Fruit fly (Drosophila melanogaster): ENCODE data around the gene CG13484.

CG13484 gene

DNA sequence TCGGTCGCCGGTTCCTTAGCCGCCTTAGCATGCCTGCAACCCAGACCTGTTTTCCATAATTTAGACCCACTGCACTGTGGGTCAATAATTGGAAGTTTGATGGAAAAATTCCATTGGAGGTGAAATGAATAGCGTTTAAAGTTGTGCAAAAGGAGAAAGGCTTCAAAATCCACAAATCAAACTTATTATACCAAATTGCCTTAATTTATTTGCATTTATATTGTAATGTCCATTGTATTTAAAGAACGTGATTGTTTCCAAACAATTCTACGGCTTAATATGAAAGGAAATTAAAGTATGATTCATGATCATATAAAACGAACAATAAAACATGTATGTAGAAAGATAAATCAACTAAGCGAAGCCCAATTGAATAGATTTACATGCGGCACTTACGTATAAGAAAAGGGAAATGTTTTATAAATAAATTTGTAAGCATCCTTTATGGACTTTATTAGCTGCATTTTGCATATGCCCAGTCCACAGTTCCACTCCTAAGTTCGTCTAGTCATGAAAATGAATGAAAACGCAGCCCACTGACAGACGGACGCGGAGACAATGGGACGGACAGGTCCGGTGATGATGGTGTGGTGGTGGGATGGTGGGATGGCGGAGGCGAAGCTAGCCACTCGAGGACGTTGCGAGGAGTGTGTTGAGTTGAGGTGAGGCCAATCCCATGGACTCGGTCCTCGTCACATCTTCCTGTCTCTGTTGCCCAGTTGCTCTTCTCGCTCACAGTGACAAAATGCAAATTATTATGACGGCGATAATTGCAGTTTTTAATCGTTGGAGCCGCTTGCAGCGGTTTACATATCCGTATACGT lies 10.6 kb upstream of the CG13484 start (continued):
- no peak for TF ChIP-seq dac (GFP tag; optimal IDR thresholded peaks at IDR 0.05)
- no peak for TF ChIP-seq Met (GFP tag; optimal IDR thresholded peaks at IDR 0.05)
- no peak for TF ChIP-seq CG6792 (GFP tag; optimal IDR thresholded peaks at IDR 0.05)
- peak; percentile 9 for TF ChIP-seq Lpt (GFP tag; optimal IDR thresholded peaks at IDR 0.05)
- no peak for TF ChIP-seq eg (GFP tag; IDR thresholded peaks at IDR 0.05)
- peak; percentile 49 for TF ChIP-seq fd59A (GFP tag; optimal IDR thresholded peaks at IDR 0.05)
- no peak for TF ChIP-seq CG9139 (GFP tag; optimal IDR thresholded peaks at IDR 0.05)
- TF ChIP-seq Sox15 (GFP tag; optimal IDR thresholded peaks at IDR 0.05): no peak
- TF ChIP-seq CG6163 (GFP tag; IDR thresholded peaks at IDR 0.05): peak; percentile 48; the same call in 2 of the 3 replicates
- TF ChIP-seq Eip93F (GFP tag; optimal IDR thresholded peaks at IDR 0.05): no peak
- no peak for TF ChIP-seq fkh (GFP tag; optimal IDR thresholded peaks at IDR 0.05)
- TF ChIP-seq CG16779 (tag; optimal IDR thresholded peaks at IDR 0.05): no peak
- peak; percentile 77 for TF ChIP-seq Eip78C (GFP tag)
- TF ChIP-seq Blimp-1 (GFP tag; optimal IDR thresholded peaks at IDR 0.05): no peak
- TF ChIP-seq vri (GFP tag; optimal IDR thresholded peaks at IDR 0.05): no peak
- TF ChIP-seq Sox102F (GFP tag; optimal IDR thresholded peaks at IDR 0.05): no peak
- TF ChIP-seq topi (GFP tag; optimal IDR thresholded peaks at IDR 0.05): no peak
- peak; percentile 18 for TF ChIP-seq CG10631 (GFP tag; optimal IDR thresholded peaks at IDR 0.05)
- peak; percentile 28 to 44 for TF ChIP-seq ss (GFP tag; optimal IDR thresholded peaks at IDR 0.05)
- TF ChIP-seq CG31627 (GFP tag; optimal IDR thresholded peaks at IDR 0.05): no peak
- TF ChIP-seq CG8119 (GFP tag; IDR thresholded peaks at IDR 0.05): no peak
- TF ChIP-seq acj6 (GFP tag; optimal IDR thresholded peaks at IDR 0.05): peak; percentile 22
- peak; percentile 15 for TF ChIP-seq Sox14 (GFP tag; optimal IDR thresholded peaks at IDR 0.05)
- peak; percentile 30 for TF ChIP-seq svp (GFP tag)
- TF ChIP-seq cyc (GFP tag; optimal IDR thresholded peaks at IDR 0.05): no peak
- peak; percentile 19 for TF ChIP-seq CG6808 (GFP tag; optimal IDR thresholded peaks at IDR 0.05)
- TF ChIP-seq CG11902 (GFP tag; optimal IDR thresholded peaks at IDR 0.05): no peak
- peak; percentile 71 for TF ChIP-seq CG32006 (GFP tag; optimal IDR thresholded peaks at IDR 0.05)
- TF ChIP-seq Gug (GFP tag; IDR thresholded peaks at IDR 0.05): no peak
- TF ChIP-seq CG1621 (tag; optimal IDR thresholded peaks at IDR 0.05): peak; percentile 36
- TF ChIP-seq CG8319 (GFP tag; optimal IDR thresholded peaks at IDR 0.05): no peak
- no peak for TF ChIP-seq CG11762 (GFP tag; optimal IDR thresholded peaks at IDR 0.05; ENCODE audit: insufficient read depth)
- peak; percentile 48 for TF ChIP-seq pdm3 (GFP tag; optimal IDR thresholded peaks at IDR 0.05)
- TF ChIP-seq dsx (GFP tag; optimal IDR thresholded peaks at IDR 0.05; ENCODE audit: poor library complexity, severe bottlenecking): no peak
- no peak for TF ChIP-seq fd85E (GFP tag; optimal IDR thresholded peaks at IDR 0.05)
- TF ChIP-seq OdsH (GFP tag; optimal IDR thresholded peaks at IDR 0.05): peak; percentile 27
- no peak for TF ChIP-seq CG11294 (GFP tag; IDR thresholded peaks at IDR 0.05)
- TF ChIP-seq Smox (GFP tag; optimal IDR thresholded peaks at IDR 0.05): no peak
- no peak for TF ChIP-seq CG7368 (GFP tag; optimal IDR thresholded peaks at IDR 0.05)
- no peak for TF ChIP-seq CG3919 (GFP tag; optimal IDR thresholded peaks at IDR 0.05)

DNA sequence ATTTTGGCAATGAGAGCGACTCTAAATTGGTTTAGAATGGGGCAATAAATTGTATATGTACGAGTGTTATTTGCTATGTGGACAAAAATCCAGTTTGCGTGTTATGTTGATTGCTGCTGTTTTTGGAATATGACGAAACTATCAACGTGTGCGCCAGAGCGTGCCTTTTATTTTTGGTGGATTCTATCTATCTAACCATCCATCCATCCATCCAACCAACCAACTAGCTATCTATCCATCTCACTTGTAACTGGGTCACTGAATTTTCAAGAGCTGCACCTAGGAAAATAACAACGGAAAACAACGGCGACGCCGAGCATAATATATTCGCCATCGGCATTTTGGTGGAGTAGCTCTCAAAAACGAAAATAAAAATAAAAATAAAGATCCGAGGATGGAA lies 9.8 kb upstream of the CG13484 start:
- no peak for TF ChIP-seq svp (GFP tag)
- no peak for TF ChIP-seq Ets96B (tag; optimal IDR thresholded peaks at IDR 0.05)
- TF ChIP-seq topi (GFP tag; optimal IDR thresholded peaks at IDR 0.05): no peak
- TF ChIP-seq acj6 (GFP tag; optimal IDR thresholded peaks at IDR 0.05): no peak
- TF ChIP-seq vri (GFP tag; optimal IDR thresholded peaks at IDR 0.05): no peak
- TF ChIP-seq ss (GFP tag; optimal IDR thresholded peaks at IDR 0.05): no peak
